Worm (Caenorhabditis elegans): ENCODE results near the gene mdt-6.

DNA sequence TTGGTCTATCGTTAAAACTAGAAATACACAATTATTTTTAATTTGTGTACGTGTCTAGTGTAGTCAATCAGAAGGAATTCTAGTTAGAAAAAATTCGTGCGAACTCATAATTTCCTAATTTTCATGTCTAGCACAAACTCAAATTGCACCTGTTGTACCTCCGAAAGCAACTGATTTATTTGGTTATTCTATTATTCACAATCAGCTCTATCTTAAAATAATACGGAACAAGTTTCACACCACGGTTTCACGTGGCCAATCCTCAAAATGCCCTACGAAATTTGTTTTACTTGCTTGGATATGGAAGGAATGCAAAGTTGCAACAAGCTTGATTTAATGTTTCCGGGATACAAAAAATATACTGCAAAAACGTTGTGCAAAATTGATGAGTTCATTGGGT, 46.8 kb downstream of the mdt-6 start, which contains the start of gene srw-127:
- TF ChIP-seq ama-1 (optimal IDR thresholded peaks at IDR 0.05) (no peak), B0310.2 (tag; optimal IDR thresholded peaks at IDR 0.05) (no peak), hmbx-1 (tag; optimal IDR thresholded peaks at IDR 0.05) (no peak), sea-1 (GFP tag; conservative IDR thresholded peaks at IDR 0.05) (no peak)
